Worm (Caenorhabditis elegans) whole organism, late embryonic: ENCODE data around the gene ppgn-1.

Experiments
- ama-1 ChIP-seq: fragments of 150-350 bp; optimal IDR thresholded peaks from 2 replicates; lab custom pipeline; 2014
- ceh-24 ChIP-seq: sonication (generic microtip); optimal IDR thresholded peaks from 2 replicates; lab custom pipeline; 2016; ENCODE audit warnings: mild to moderate bottlenecking, missing genetic modification characterization, missing compliant biosample characterization
- ceh-30 ChIP-seq: fragments of 150-350 bp; optimal IDR thresholded peaks from 2 replicates; lab custom pipeline; 2014; ENCODE audit warnings: missing biosample characterization, missing genetic modification characterization
- ets-4 ChIP-seq: sonication (generic microtip); optimal IDR thresholded peaks from 2 replicates; lab custom pipeline; 2016; ENCODE audit warnings: missing genetic modification characterization, missing compliant biosample characterization
- fax-1 ChIP-seq: sonication (generic microtip); optimal IDR thresholded peaks from 2 replicates; lab custom pipeline; 2016; ENCODE audit warnings: missing genotype, missing genetic modification characterization, missing compliant biosample characterization
- hlh-8 ChIP-seq: sonication (generic microtip); optimal IDR thresholded peaks from 2 replicates; lab custom pipeline; 2016; ENCODE audit warnings: missing genotype, missing genetic modification characterization, missing compliant biosample characterization
- pqm-1 ChIP-seq: sonication (generic microtip); optimal IDR thresholded peaks from 2 replicates; lab custom pipeline; 2016; ENCODE audit warnings: missing genetic modification characterization, missing compliant biosample characterization
- pros-1 ChIP-seq: fragments of 150-350 bp; optimal IDR thresholded peaks from 2 replicates; lab custom pipeline; 2014; ENCODE audit warnings: missing biosample characterization, missing genetic modification reagents, missing genetic modification characterization
- rnt-1 ChIP-seq: sonication (generic microtip); optimal IDR thresholded peaks from 2 replicates; lab custom pipeline; 2016; ENCODE audit warnings: missing genetic modification characterization, missing compliant biosample characterization
- sox-2 ChIP-seq: fragments of 200-800 bp; sonication (Bioruptor generic); IDR thresholded peaks from 2 replicates; pipeline ENCODE4 v1.3.6; 2022; ENCODE audit warnings: missing genetic modification reagents, missing genetic modification characterization, missing compliant biosample characterization

ce11 chrIV:2311554-2311953, 37.2 kb downstream of the ppgn-1 start:
- TF ChIP-seq hlh-8 (tag; lab: Kevin White, UChicago), result no peak
- no peak for TF ChIP-seq ets-4 (tag; lab: Kevin White, UChicago)
- no peak for TF ChIP-seq pros-1 (tag; lab: Kevin White, UChicago)
- TF ChIP-seq ama-1, result no peak
- TF ChIP-seq ceh-30 (tag; lab: Kevin White, UChicago), result no peak
- no peak for TF ChIP-seq fax-1 (tag; lab: Kevin White, UChicago)
- TF ChIP-seq pqm-1 (tag; lab: Kevin White, UChicago), result no peak
- TF ChIP-seq rnt-1 (tag; lab: Kevin White, UChicago), result no peak
- TF ChIP-seq sox-2 (GFP tag; lab: Robert Waterston, UW), result no peak
- TF ChIP-seq ceh-24 (tag; lab: Kevin White, UChicago), result no peak
